Worm (Caenorhabditis elegans): ENCODE results near the gene unc-70.

The unc-70 gene

ce11 chrV:6838599-6838998, 42.5 kb upstream of the unc-70 start, which contains the start of gene T15B7.15:
TSS of gene T15B7.15 (minus strand) at chrV:6838665.
- TF ChIP-seq nhr-23 (tag; optimal IDR thresholded peaks at IDR 0.05), result peak; percentile 43
- peak; percentile 51 for TF ChIP-seq pha-4 (tag; optimal IDR thresholded peaks at IDR 0.05)
- TF ChIP-seq hmg-11 (tag; optimal IDR thresholded peaks at IDR 0.05), result peak; percentile 20
- no peak for TF ChIP-seq nhr-76 (tag; optimal IDR thresholded peaks at IDR 0.05)
- TF ChIP-seq ama-1 (optimal IDR thresholded peaks at IDR 0.05), result no peak
- peak; percentile 96 for TF ChIP-seq R02D3.7 (tag; optimal IDR thresholded peaks at IDR 0.05)
- no peak for TF ChIP-seq mml-1 (tag; optimal IDR thresholded peaks at IDR 0.05)
- TF ChIP-seq nfya-1 (tag; optimal IDR thresholded peaks at IDR 0.05; ENCODE audit: insufficient read depth), result peak; percentile 44
- peak; percentile 57 for TF ChIP-seq lin-15B (tag; optimal IDR thresholded peaks at IDR 0.05)
- TF ChIP-seq nhr-237 (tag; optimal IDR thresholded peaks at IDR 0.05), result no peak

ce11 chrV:6839008-6839407, 42.1 kb upstream of the unc-70 start, which contains the start of gene hpo-8:
TSS of gene hpo-8 (plus strand) at chrV:6839289.
- TF ChIP-seq hmg-11 (tag; optimal IDR thresholded peaks at IDR 0.05), result no peak
- no peak for TF ChIP-seq ztf-11 (tag; optimal IDR thresholded peaks at IDR 0.05)
- peak; percentile 3 for TF ChIP-seq pqm-1 (tag; optimal IDR thresholded peaks at IDR 0.05)
- peak; percentile 32 for TF ChIP-seq elt-2 (tag; optimal IDR thresholded peaks at IDR 0.05)

- TF ChIP-seq pha-4 (tag; optimal IDR thresholded peaks at IDR 0.05), result no peak
These were observed 38.7 kb upstream of the unc-70 start, which contains the start of gene T15B7.1 for ce11 chrV:6842437-6842836. TSS of gene T15B7.1 (plus strand) at chrV:6842737.

ce11 chrV:6846507-6846906, 34.6 kb upstream of the unc-70 start, which contains the start of gene lgc-54:
TSS of gene lgc-54 (minus strand) at chrV:6846607.
- TF ChIP-seq jun-1 (tag; optimal IDR thresholded peaks at IDR 0.05) (no peak), elt-3 (tag; optimal IDR thresholded peaks at IDR 0.05) (no peak), elt-1 (tag; optimal IDR thresholded peaks at IDR 0.05) (no peak), elt-2 (tag; optimal IDR thresholded peaks at IDR 0.05) (no peak), lsy-12 (tag; optimal IDR thresholded peaks at IDR 0.05) (no peak), skn-1 (tag; optimal IDR thresholded peaks at IDR 0.05) (no peak), aly-2 (tag; optimal IDR thresholded peaks at IDR 0.05) (no peak), ceh-9 (tag; optimal IDR thresholded peaks at IDR 0.05) (no peak), ceh-16 (tag; optimal IDR thresholded peaks at IDR 0.05) (no peak), pqm-1 (tag; optimal IDR thresholded peaks at IDR 0.05) (no peak), daf-12 (tag; optimal IDR thresholded peaks at IDR 0.05) (no peak)

- TF ChIP-seq daf-12 (tag; optimal IDR thresholded peaks at IDR 0.05), result no peak
- TF ChIP-seq ceh-82 (tag; optimal IDR thresholded peaks at IDR 0.05), result no peak
- TF ChIP-seq nhr-76 (tag; optimal IDR thresholded peaks at IDR 0.05), result no peak
- TF ChIP-seq nhr-67 (tag; optimal IDR thresholded peaks at IDR 0.05), result no peak
- TF ChIP-seq nhr-43 (tag; optimal IDR thresholded peaks at IDR 0.05; ENCODE audit: poor library complexity, severe bottlenecking), result no peak
- TF ChIP-seq eor-1 (tag; optimal IDR thresholded peaks at IDR 0.05), result no peak
- TF ChIP-seq fos-1 (tag; optimal IDR thresholded peaks at IDR 0.05), result no peak
These were observed 26.4 kb upstream of the unc-70 start, which contains the start of gene gpa-10 for ce11 chrV:6854711-6855110. TSS of gene gpa-10 (minus strand) at chrV:6854811.

ce11 chrV:6870004-6870403, 11.1 kb upstream of the unc-70 start, which contains the start of gene frpr-18:
TSS of gene frpr-18 (plus strand) at chrV:6870304.
- TF ChIP-seq nhr-12 (tag; optimal IDR thresholded peaks at IDR 0.05) (no peak), nhr-77 (tag; optimal IDR thresholded peaks at IDR 0.05) (no peak), pqm-1 (tag; optimal IDR thresholded peaks at IDR 0.05) (no peak), daf-12 (tag; optimal IDR thresholded peaks at IDR 0.05) (no peak), lin-15B (tag; optimal IDR thresholded peaks at IDR 0.05) (no peak), ceh-16 (tag; optimal IDR thresholded peaks at IDR 0.05) (no peak), ceh-9 (tag; optimal IDR thresholded peaks at IDR 0.05) (no peak), hmg-11 (tag; optimal IDR thresholded peaks at IDR 0.05) (no peak), ceh-82 (tag; optimal IDR thresholded peaks at IDR 0.05) (no peak), lsy-12 (tag; optimal IDR thresholded peaks at IDR 0.05) (no peak), nhr-25 (tag; optimal IDR thresholded peaks at IDR 0.05) (no peak), pha-4 (tag; optimal IDR thresholded peaks at IDR 0.05) (no peak), lin-39 (tag; optimal IDR thresholded peaks at IDR 0.05) (no peak), nhr-67 (tag; optimal IDR thresholded peaks at IDR 0.05) (no peak), nhr-76 (tag; optimal IDR thresholded peaks at IDR 0.05) (no peak), sea-2 (GFP tag; optimal IDR thresholded peaks at IDR 0.05) (no peak), elt-1 (tag; optimal IDR thresholded peaks at IDR 0.05) (no peak), ZK546.5 (tag; optimal IDR thresholded peaks at IDR 0.05) (no peak), egl-5 (tag; optimal IDR thresholded peaks at IDR 0.05) (no peak)
